Worm (Caenorhabditis elegans): ENCODE measurements around the gene T04F3.1.

Gene T04F3.1

DNA sequence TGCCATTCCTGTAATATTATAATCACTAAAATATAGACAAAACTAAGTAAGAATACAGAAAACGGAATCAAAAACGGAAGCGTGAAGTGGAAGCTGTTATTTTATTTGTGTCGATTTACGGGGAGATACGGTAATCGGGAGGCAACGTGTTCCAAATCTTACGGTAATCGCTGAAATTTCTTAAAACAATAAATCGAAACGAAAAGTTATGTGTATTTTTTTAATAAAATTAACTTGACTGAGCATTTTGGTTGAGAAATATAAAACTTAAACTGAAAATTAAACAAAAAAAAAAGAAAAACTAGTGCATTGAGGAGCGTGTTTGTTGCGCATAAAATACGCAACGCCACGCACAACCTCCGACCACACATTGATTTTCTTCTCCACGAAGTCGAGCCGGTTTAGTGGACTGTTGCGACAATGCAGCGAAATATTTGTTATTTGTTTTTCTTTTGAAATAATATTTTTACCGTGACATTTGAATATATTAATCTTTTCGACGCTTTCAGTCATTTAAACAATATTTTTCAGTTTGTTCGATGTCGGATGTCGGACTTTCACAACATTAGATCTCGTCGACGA is 24.6 kb downstream of the T04F3.1 start, which contains the start of the genes F55A11.1 and syx-5:
F55A11.1 (minus strand) TSS at position 13 of the 582 bp plus-strand sequence.
syx-5 (plus strand) TSS at position 532 of the 582 bp plus-strand sequence.
- TF ChIP-seq ceh-43 (GFP tag; optimal IDR thresholded peaks at IDR 0.05) (no peak), ces-1 (GFP tag; optimal IDR thresholded peaks at IDR 0.05) (peak; percentile 85), elt-1 (tag; optimal IDR thresholded peaks at IDR 0.05; ENCODE audit: borderline replicate concordance, insufficient read depth) (no peak), lsy-2 (tag; optimal IDR thresholded peaks at IDR 0.05) (peak; percentile 99), sptf-1 (tag; optimal IDR thresholded peaks at IDR 0.05) (no peak), bed-3 (GFP tag; optimal IDR thresholded peaks at IDR 0.05) (no peak), mep-1 (tag; optimal IDR thresholded peaks at IDR 0.05) (peak; percentile 43), hlh-1 (tag; optimal IDR thresholded peaks at IDR 0.05) (no peak), nhr-2 (tag; optimal IDR thresholded peaks at IDR 0.05) (no peak), lin-13 (tag; optimal IDR thresholded peaks at IDR 0.05) (no peak), ceh-39 (tag; optimal IDR thresholded peaks at IDR 0.05) (peak; percentile 46), M03D4.4 (tag; optimal IDR thresholded peaks at IDR 0.05) (no peak), flh-1 (GFP tag; optimal IDR thresholded peaks at IDR 0.05) (no peak), ztf-11 (tag; optimal IDR thresholded peaks at IDR 0.05) (peak; percentile 44), nhr-28 (tag; optimal IDR thresholded peaks at IDR 0.05) (no peak), unc-62 (GFP tag; optimal IDR thresholded peaks at IDR 0.05) (no peak), nhr-12 (tag; optimal IDR thresholded peaks at IDR 0.05) (no peak), nhr-237 (tag; optimal IDR thresholded peaks at IDR 0.05) (peak; percentile 55), nhr-76 (tag; optimal IDR thresholded peaks at IDR 0.05) (no peak), zip-8 (tag; optimal IDR thresholded peaks at IDR 0.05) (no peak), snpc-4 (tag; optimal IDR thresholded peaks at IDR 0.05) (no peak)

ce11 chrV:11767028-11767427 is 27.2 kb downstream of the T04F3.1 start, which contains the start of gene sel-11:
TSS of gene sel-11 (plus strand) at chrV:11767328.
- TF ChIP-seq pha-4 (tag; optimal IDR thresholded peaks at IDR 0.05) (no peak), mls-2 (tag; optimal IDR thresholded peaks at IDR 0.05) (no peak), nhr-12 (tag; optimal IDR thresholded peaks at IDR 0.05) (no peak), lin-13 (tag; optimal IDR thresholded peaks at IDR 0.05) (no peak), ztf-11 (tag; optimal IDR thresholded peaks at IDR 0.05) (no peak), nhr-2 (tag; optimal IDR thresholded peaks at IDR 0.05) (no peak), ceh-43 (GFP tag; optimal IDR thresholded peaks at IDR 0.05) (no peak), ceh-83 (GFP tag; optimal IDR thresholded peaks at IDR 0.05) (no peak), unc-39 (tag; optimal IDR thresholded peaks at IDR 0.05) (no peak), drap-1 (GFP tag; optimal IDR thresholded peaks at IDR 0.05) (no peak), ces-1 (GFP tag; optimal IDR thresholded peaks at IDR 0.05) (no peak), snpc-4 (tag; optimal IDR thresholded peaks at IDR 0.05) (no peak), mep-1 (tag; optimal IDR thresholded peaks at IDR 0.05) (no peak), sem-2 (GFP tag; optimal IDR thresholded peaks at IDR 0.05) (no peak), lsy-2 (tag; optimal IDR thresholded peaks at IDR 0.05) (no peak), elt-3 (tag; optimal IDR thresholded peaks at IDR 0.05) (no peak), mab-5 (tag; optimal IDR thresholded peaks at IDR 0.05) (no peak)

DNA sequence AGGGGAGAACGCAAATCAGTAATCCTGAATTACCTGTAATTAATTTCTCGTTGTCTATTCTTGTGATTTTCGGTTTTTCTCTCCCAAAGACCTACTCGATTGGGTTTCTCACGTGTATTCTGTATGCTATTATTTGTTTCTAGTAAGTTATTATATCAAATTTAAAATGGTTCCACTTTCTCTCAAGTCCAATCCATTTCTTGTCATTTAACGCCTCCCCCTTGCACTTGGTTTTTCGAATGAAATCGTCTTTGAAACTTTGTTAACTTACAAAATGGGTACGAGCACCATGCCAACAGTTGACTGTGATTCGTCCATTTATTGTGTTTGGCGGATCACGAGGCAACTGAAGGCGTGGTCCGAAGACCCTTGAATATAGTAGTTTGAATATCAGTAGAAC is 29.8 kb downstream of the T04F3.1 start:
- TF ChIP-seq cnd-1 (tag; optimal IDR thresholded peaks at IDR 0.05) (no peak), ham-2 (GFP tag; optimal IDR thresholded peaks at IDR 0.05) (no peak), ces-1 (GFP tag; optimal IDR thresholded peaks at IDR 0.05) (no peak), M03D4.4 (tag; optimal IDR thresholded peaks at IDR 0.05) (no peak), flh-1 (GFP tag; optimal IDR thresholded peaks at IDR 0.05) (no peak), blmp-1 (tag; optimal IDR thresholded peaks at IDR 0.05) (no peak), sptf-1 (tag; optimal IDR thresholded peaks at IDR 0.05) (no peak), nhr-237 (tag; optimal IDR thresholded peaks at IDR 0.05) (no peak), unc-62 (GFP tag; optimal IDR thresholded peaks at IDR 0.05) (no peak), tbx-8 (GFP tag; optimal IDR thresholded peaks at IDR 0.05) (no peak)

- TF ChIP-seq unc-62 (GFP tag; optimal IDR thresholded peaks at IDR 0.05) = no peak
- TF ChIP-seq snpc-4 (tag; optimal IDR thresholded peaks at IDR 0.05) = no peak
- TF ChIP-seq ceh-83 (GFP tag; optimal IDR thresholded peaks at IDR 0.05) = no peak
- TF ChIP-seq elt-3 (tag; optimal IDR thresholded peaks at IDR 0.05) = no peak
- no peak for TF ChIP-seq nhr-28 (tag; optimal IDR thresholded peaks at IDR 0.05)
- no peak for TF ChIP-seq ceh-43 (GFP tag; optimal IDR thresholded peaks at IDR 0.05)
- TF ChIP-seq ham-2 (GFP tag; optimal IDR thresholded peaks at IDR 0.05) = peak; percentile 34
- TF ChIP-seq nhr-2 (tag; optimal IDR thresholded peaks at IDR 0.05) = no peak
- TF ChIP-seq ztf-11 (tag; optimal IDR thresholded peaks at IDR 0.05) = no peak
- TF ChIP-seq lsy-2 (tag; optimal IDR thresholded peaks at IDR 0.05) = no peak
- TF ChIP-seq hlh-1 (tag; optimal IDR thresholded peaks at IDR 0.05) = no peak
- no peak for TF ChIP-seq nhr-12 (tag; optimal IDR thresholded peaks at IDR 0.05)
- TF ChIP-seq bed-3 (GFP tag; optimal IDR thresholded peaks at IDR 0.05) = no peak
- peak; percentile 19 for TF ChIP-seq drap-1 (GFP tag; optimal IDR thresholded peaks at IDR 0.05)
- TF ChIP-seq nhr-76 (tag; optimal IDR thresholded peaks at IDR 0.05) = no peak
- TF ChIP-seq sptf-1 (tag; optimal IDR thresholded peaks at IDR 0.05) = no peak
- TF ChIP-seq lin-13 (tag; optimal IDR thresholded peaks at IDR 0.05) = no peak
- TF ChIP-seq mep-1 (tag; optimal IDR thresholded peaks at IDR 0.05) = no peak
- peak; percentile 25 for TF ChIP-seq unc-120 (tag; optimal IDR thresholded peaks at IDR 0.05; ENCODE audit: poor library complexity, severe bottlenecking)
Measured at ce11 chrV:11770053-11770517, 30.2 kb downstream of the T04F3.1 start, which contains the start of gene F55A11.4. TSS of gene F55A11.4 (plus strand) at chrV:11770467.
